Fruit fly (Drosophila melanogaster): ENCODE measurements around the gene SNF4Agamma.

Gene SNF4Agamma

dm6 chr3R:21223453-21224057, 83.0 kb downstream of the SNF4Agamma start, which contains the start of the genes CG3337 and Nelf-A (continued):
- TF ChIP-seq nerfin-1 (tag; optimal IDR thresholded peaks at IDR 0.05) = peak; percentile 56
- TF ChIP-seq CG12236 (GFP tag; optimal IDR thresholded peaks at IDR 0.05) = peak; percentile 8
- peak; percentile 33 for TF ChIP-seq CG30431 (GFP tag; optimal IDR thresholded peaks at IDR 0.05)
- TF ChIP-seq mirr (GFP tag; optimal IDR thresholded peaks at IDR 0.05) = peak; percentile 81
- TF ChIP-seq CG6254 (GFP tag; optimal IDR thresholded peaks at IDR 0.05) = peak; percentile 84
- no peak for TF ChIP-seq sim (GFP tag; IDR thresholded peaks at IDR 0.05)
- TF ChIP-seq CG12659 (GFP tag; optimal IDR thresholded peaks at IDR 0.05) = peak; percentile 88
- peak; percentile 41 for TF ChIP-seq crc (GFP tag; optimal IDR thresholded peaks at IDR 0.05)
- peak; percentile 71 for TF ChIP-seq CG17912 (GFP tag; optimal IDR thresholded peaks at IDR 0.05)
- no peak for TF ChIP-seq Eip74EF (GFP tag; optimal IDR thresholded peaks at IDR 0.05)
- TF ChIP-seq Drgx (GFP tag; IDR thresholded peaks at IDR 0.05) = peak; percentile 22; the same call in 1 of the 2 replicates
- no peak for TF ChIP-seq Sry-β (GFP tag; optimal IDR thresholded peaks at IDR 0.05)
- TF ChIP-seq CG14860 (GFP tag; IDR thresholded peaks at IDR 0.05; ENCODE audit: partially characterized antibody) = peak; percentile 57
- no peak for TF ChIP-seq sc (optimal IDR thresholded peaks at IDR 0.05)
- no peak for TF ChIP-seq sc (GFP tag; optimal IDR thresholded peaks at IDR 0.05)
- peak; percentile 66 for TF ChIP-seq Sin3A (optimal IDR thresholded peaks at IDR 0.05)
- TF ChIP-seq Hr3 (GFP tag; optimal IDR thresholded peaks at IDR 0.05) = peak; percentile 50
- TF ChIP-seq vnd (GFP tag; IDR thresholded peaks at IDR 0.05; ENCODE audit: partially characterized antibody) = peak; percentile 69
- TF ChIP-seq Fer2 (tag; optimal IDR thresholded peaks at IDR 0.05) = no peak
- peak; percentile 36 for TF ChIP-seq twi (tag; optimal IDR thresholded peaks at IDR 0.05)
- peak; percentile 37 for TF ChIP-seq CG18262 (tag; optimal IDR thresholded peaks at IDR 0.05)
- TF ChIP-seq ab (GFP tag; optimal IDR thresholded peaks at IDR 0.05) = peak; percentile 40
- TF ChIP-seq Dref (GFP tag; IDR thresholded peaks at IDR 0.05) = peak; percentile 98
- TF ChIP-seq Antp (GFP tag; optimal IDR thresholded peaks at IDR 0.05) = peak; percentile 84
- TF ChIP-seq CG10321 (GFP tag; IDR thresholded peaks at IDR 0.05) = peak; percentile 41; the same call in 1 of the 2 replicates
- TF ChIP-seq lov (optimal IDR thresholded peaks at IDR 0.05) = no peak
- 0 out of 3 replicates have a peak, but pooled peaks have one; percentile 52 for TF ChIP-seq lov (GFP tag; IDR thresholded peaks at IDR 0.05)
- peak; percentile 56 for TF ChIP-seq chm (GFP tag; IDR thresholded peaks at IDR 0.05)
- no peak for TF ChIP-seq CG3838 (GFP tag; optimal IDR thresholded peaks at IDR 0.05)
- TF ChIP-seq Dll (GFP tag; IDR thresholded peaks at IDR 0.05; ENCODE audit: partially characterized antibody) = peak; percentile 69
- peak; percentile 65 for TF ChIP-seq grau (tag; optimal IDR thresholded peaks at IDR 0.05)
- TF ChIP-seq fu2 (GFP tag; optimal IDR thresholded peaks at IDR 0.05) = peak; percentile 73
- peak; percentile 26 for TF ChIP-seq kay (GFP tag; optimal IDR thresholded peaks at IDR 0.05)
- peak; percentile 40 for TF ChIP-seq Abd-B (GFP tag; optimal IDR thresholded peaks at IDR 0.05)
- peak; percentile 66 for TF ChIP-seq CG6272 (GFP tag; IDR thresholded peaks at IDR 0.05)
- TF ChIP-seq rib (GFP tag; IDR thresholded peaks at IDR 0.05) = peak; percentile 82
- TF ChIP-seq CG14710 (tag; optimal IDR thresholded peaks at IDR 0.05) = peak; percentile 100
- peak; percentile 60 for TF ChIP-seq ftz-f1 (GFP tag; optimal IDR thresholded peaks at IDR 0.05)
- no peak for TF ChIP-seq esg (GFP tag; conservative IDR thresholded peaks at IDR 0.05)
- TF ChIP-seq CG3726 (GFP tag; IDR thresholded peaks at IDR 0.05) = no peak
- TF ChIP-seq CG18476 (GFP tag; optimal IDR thresholded peaks at IDR 0.05) = peak; percentile 29
- TF ChIP-seq CG43689 (GFP tag; IDR thresholded peaks at IDR 0.05) = no peak
- peak; percentile 50 for TF ChIP-seq Six4 (GFP tag; optimal IDR thresholded peaks at IDR 0.05)
- TF ChIP-seq CG14050 (GFP tag; IDR thresholded peaks at IDR 0.05) = peak; percentile 34; the same call in 1 of the 3 replicates
- no peak for TF ChIP-seq CG2678 (tag; optimal IDR thresholded peaks at IDR 0.05)
- peak; percentile 63 for TF ChIP-seq eyg (GFP tag; optimal IDR thresholded peaks at IDR 0.05)
- peak; percentile 68 for TF ChIP-seq Chrac-16 (GFP tag; optimal IDR thresholded peaks at IDR 0.05)
- TF ChIP-seq CHES-1-like (GFP tag; optimal IDR thresholded peaks at IDR 0.05) = peak; percentile 91
- no peak for TF ChIP-seq Sox102F (GFP tag; optimal IDR thresholded peaks at IDR 0.05)
